Worm (Caenorhabditis elegans) whole organism, L1 larva: Measurements from ENCODE around the gene C27A2.12.

Experiments
- dpl-1 ChIP-seq, 3 experiments: fragments of 150-350 bp in 2 of 3; sonication (generic microtip) in 1 of 3; optimal IDR thresholded peaks; 2 replicates each; lab custom pipeline; 2014 to 2017; ENCODE audit warnings: missing biosample characterization in 3 of 3, missing genetic modification characterization in 3 of 3, missing genetic modification reagents in 3 of 3
- fos-1 ChIP-seq: fragments of 150-350 bp; optimal IDR thresholded peaks from 2 replicates; lab custom pipeline; 2014; ENCODE audit warnings: missing biosample characterization, missing genetic modification characterization
- hlh-17 ChIP-seq: fragments of 200-800 bp; sonication (Bioruptor generic); optimal IDR thresholded peaks from 2 replicates; lab custom pipeline; 2018; ENCODE audit warnings: missing genetic modification characterization, mild to moderate bottlenecking, missing compliant biosample characterization, moderate library complexity, borderline replicate concordance
- lin-39 ChIP-seq: fragments of 150-350 bp; optimal IDR thresholded peaks from 2 replicates; lab custom pipeline; 2014; ENCODE audit warnings: missing biosample characterization, missing genetic modification reagents, missing genetic modification characterization
- nhr-12 ChIP-seq: sonication (generic microtip); optimal IDR thresholded peaks from 2 replicates; lab custom pipeline; 2017; ENCODE audit warnings: missing biosample characterization, missing genetic modification characterization
- nhr-237 ChIP-seq: fragments of 150-350 bp; optimal IDR thresholded peaks from 2 replicates; lab custom pipeline; 2014; ENCODE audit warnings: missing biosample characterization, missing genetic modification characterization
- nhr-76 ChIP-seq: sonication (generic microtip); optimal IDR thresholded peaks from 2 replicates; lab custom pipeline; 2017; ENCODE audit warnings: missing biosample characterization, missing genetic modification characterization
- nhr-85 ChIP-seq: sonication (generic microtip); peaks from one replicate; lab custom pipeline; 2016; ENCODE audit warnings: missing genetic modification characterization, inconsistent platforms, missing compliant biosample characterization
- snpc-4 ChIP-seq: fragments of 150-350 bp; optimal IDR thresholded peaks from 2 replicates; lab custom pipeline; 2014; ENCODE audit warnings: missing biosample characterization, missing genetic modification characterization
- sptf-1 ChIP-seq: fragments of 150-350 bp; optimal IDR thresholded peaks from 2 replicates; lab custom pipeline; 2014; ENCODE audit warnings: missing biosample characterization, missing genetic modification characterization
- unc-62 ChIP-seq: fragments of 150-350 bp; optimal IDR thresholded peaks from 2 replicates; lab custom pipeline; 2014; ENCODE audit warnings: missing biosample characterization, missing genetic modification reagents, missing genetic modification characterization

ce11 chrII:5103189-5103588, 45.3 kb upstream of the C27A2.12 start:
- TF ChIP-seq dpl-1 (GFP tag; optimal IDR thresholded peaks at IDR 0.05; lab: Kevin White, UChicago) (peak in 1 of 3 experiments; percentile 6), fos-1 (tag; lab: Kevin White, UChicago) (no peak), nhr-76 (tag; lab: Kevin White, UChicago) (no peak), nhr-12 (tag; lab: Kevin White, UChicago) (no peak), sptf-1 (tag; lab: Kevin White, UChicago) (no peak), unc-62 (GFP tag; lab: Kevin White, UChicago) (no peak), nhr-85 (tag; lab: Kevin White, UChicago) (peak; percentile 81), snpc-4 (tag; lab: Kevin White, UChicago) (no peak), lin-39 (no peak), hlh-17 (GFP tag; lab: Kevin White, UChicago) (no peak), nhr-237 (no peak)
